Worm (Caenorhabditis elegans) whole organism, L2 larva: ENCODE data around the gene T05H4.15.
A peak's percentile ranks its signal among the peaks of the same experiment; 100 is the strongest.

Experiments
- C34F6.9 ChIP-seq: fragments of 150-350 bp; optimal IDR thresholded peaks from 2 replicates; lab custom pipeline; 2014; ENCODE audit warnings: missing biosample characterization, missing genetic modification characterization
- F13H6.1 ChIP-seq: sonication (generic microtip); optimal IDR thresholded peaks from 2 replicates; lab custom pipeline; 2016; ENCODE audit warnings: missing genetic modification characterization, missing compliant biosample characterization
- R02D3.7 ChIP-seq: fragments of 150-350 bp; optimal IDR thresholded peaks from 2 replicates; lab custom pipeline; 2014; ENCODE audit warnings: missing biosample characterization, missing genetic modification characterization
- Y55F3AM.14 ChIP-seq: fragments of 200-800 bp; sonication (Bioruptor generic); optimal IDR thresholded peaks from 2 replicates; lab custom pipeline; 2018; ENCODE audit warnings: mild to moderate bottlenecking, missing genetic modification characterization, missing compliant biosample characterization
- ZK546.5 ChIP-seq: sonication (generic microtip); optimal IDR thresholded peaks from 2 replicates; lab custom pipeline; 2017; ENCODE audit warnings: missing biosample characterization, missing genetic modification characterization
- aly-2 ChIP-seq: fragments of 150-350 bp; optimal IDR thresholded peaks from 2 replicates; lab custom pipeline; 2014; ENCODE audit warnings: missing biosample characterization, missing genetic modification characterization
- blmp-1 ChIP-seq: sonication (generic microtip); optimal IDR thresholded peaks from 2 replicates; lab custom pipeline; 2017; ENCODE audit warnings: missing genetic modification characterization, mild to moderate bottlenecking, missing compliant biosample characterization, antibody characterized with exemption, moderate library complexity; ENCODE audit not compliant: insufficient read depth
- ceh-16 ChIP-seq: fragments of 150-350 bp; optimal IDR thresholded peaks from 2 replicates; lab custom pipeline; 2014; ENCODE audit warnings: missing biosample characterization, missing genetic modification characterization
- crh-2 ChIP-seq: sonication (generic microtip); optimal IDR thresholded peaks from 2 replicates; lab custom pipeline; 2017; ENCODE audit warnings: missing biosample characterization, missing genetic modification characterization
- dmd-4 ChIP-seq: sonication (generic microtip); optimal IDR thresholded peaks from 2 replicates; lab custom pipeline; 2017; ENCODE audit warnings: missing biosample characterization, missing genetic modification characterization
- elt-1 ChIP-seq: fragments of 150-350 bp; optimal IDR thresholded peaks from 2 replicates; lab custom pipeline; 2014; ENCODE audit warnings: missing biosample characterization, missing genetic modification characterization
- elt-3 ChIP-seq: sonication (generic microtip); optimal IDR thresholded peaks from 2 replicates; lab custom pipeline; 2017; ENCODE audit warnings: missing biosample characterization, missing genetic modification characterization
- fos-1 ChIP-seq: fragments of 150-350 bp; optimal IDR thresholded peaks from 2 replicates; lab custom pipeline; 2014; ENCODE audit warnings: missing biosample characterization, missing genetic modification characterization
- gmeb-1 ChIP-seq: fragments of 150-350 bp; optimal IDR thresholded peaks from 2 replicates; lab custom pipeline; 2014; ENCODE audit warnings: missing biosample characterization, missing genetic modification characterization
- lin-13 ChIP-seq: fragments of 150-350 bp; optimal IDR thresholded peaks from 2 replicates; lab custom pipeline; 2014; ENCODE audit warnings: missing biosample characterization, missing genetic modification reagents, missing genetic modification characterization
- mbf-1 ChIP-seq: sonication (generic microtip); optimal IDR thresholded peaks from 2 replicates; lab custom pipeline; 2017; ENCODE audit warnings: missing biosample characterization, missing genetic modification characterization
- mdl-1 ChIP-seq, 2 experiments: fragments of 150-350 bp in 1 of 2; sonication (generic microtip) in 1 of 2; optimal IDR thresholded peaks; 2 replicates each; lab custom pipeline; 2017; ENCODE audit warnings: missing biosample characterization in 2 of 2, missing genetic modification characterization in 2 of 2
- nhr-11 ChIP-seq: fragments of 150-350 bp; optimal IDR thresholded peaks from 2 replicates; lab custom pipeline; 2014; ENCODE audit warnings: missing biosample characterization, missing genetic modification characterization
- nhr-12 ChIP-seq: fragments of 150-350 bp; optimal IDR thresholded peaks from 2 replicates; lab custom pipeline; 2014; ENCODE audit warnings: missing biosample characterization, missing genetic modification characterization
- nhr-129 ChIP-seq: fragments of 150-350 bp; optimal IDR thresholded peaks from 2 replicates; lab custom pipeline; 2014; ENCODE audit warnings: missing biosample characterization, missing genetic modification characterization
- nhr-21 ChIP-seq: fragments of 150-350 bp; optimal IDR thresholded peaks from 2 replicates; lab custom pipeline; 2014; ENCODE audit warnings: missing biosample characterization, missing genetic modification characterization
- nhr-23 ChIP-seq: fragments of 150-350 bp; optimal IDR thresholded peaks from 2 replicates; lab custom pipeline; 2014; ENCODE audit warnings: missing biosample characterization, missing genetic modification reagents, missing genetic modification characterization
- nhr-77 ChIP-seq: fragments of 150-350 bp; optimal IDR thresholded peaks from 2 replicates; lab custom pipeline; 2014; ENCODE audit warnings: missing biosample characterization, missing genetic modification characterization
- sem-4 ChIP-seq: fragments of 150-350 bp; optimal IDR thresholded peaks from 2 replicates; lab custom pipeline; 2014; ENCODE audit warnings: missing biosample characterization, missing genetic modification reagents, missing genetic modification characterization
- skn-1 ChIP-seq: sonication (generic microtip); optimal IDR thresholded peaks from 2 replicates; lab custom pipeline; 2017; ENCODE audit warnings: missing biosample characterization, missing genetic modification characterization
- sma-9 ChIP-seq, 2 experiments: fragments of 150-350 bp in 1 of 2; sonication (generic microtip) in 1 of 2; optimal IDR thresholded peaks; 2 replicates each; lab custom pipeline; 2014 to 2016; ENCODE audit warnings: missing genetic modification characterization in 2 of 2, mild to moderate bottlenecking in 1 of 2, missing biosample characterization in 1 of 2, missing compliant biosample characterization in 1 of 2, missing genetic modification reagents in 1 of 2, moderate library complexity in 1 of 2
- unc-39 ChIP-seq: fragments of 150-350 bp; optimal IDR thresholded peaks from 2 replicates; lab custom pipeline; 2014; ENCODE audit warnings: missing biosample characterization, missing genetic modification characterization
- unc-62 ChIP-seq: fragments of 150-350 bp; optimal IDR thresholded peaks from 2 replicates; lab custom pipeline; 2014; ENCODE audit warnings: missing biosample characterization, missing genetic modification reagents, missing genetic modification characterization
- zag-1 ChIP-seq: fragments of 150-350 bp; optimal IDR thresholded peaks from 2 replicates; lab custom pipeline; 2014; ENCODE audit warnings: missing biosample characterization, missing genetic modification characterization
- ztf-1 ChIP-seq: fragments of 200-800 bp; sonication (Bioruptor generic); conservative IDR thresholded peaks from 2 replicates; pipeline ENCODE4 v1.3.6; 2022; ENCODE audit warnings: missing genetic modification characterization, missing compliant biosample characterization

T05H4.15 gene

ce11 chrV:6414985-6415384 is 26.5 kb downstream of the T05H4.15 start, which contains the start of gene cht-6:
Gene cht-6, plus strand, starts transcription at chrV:6414993.
- no peak for TF ChIP-seq nhr-11 (tag; lab: Kevin White, UChicago)

DNA sequence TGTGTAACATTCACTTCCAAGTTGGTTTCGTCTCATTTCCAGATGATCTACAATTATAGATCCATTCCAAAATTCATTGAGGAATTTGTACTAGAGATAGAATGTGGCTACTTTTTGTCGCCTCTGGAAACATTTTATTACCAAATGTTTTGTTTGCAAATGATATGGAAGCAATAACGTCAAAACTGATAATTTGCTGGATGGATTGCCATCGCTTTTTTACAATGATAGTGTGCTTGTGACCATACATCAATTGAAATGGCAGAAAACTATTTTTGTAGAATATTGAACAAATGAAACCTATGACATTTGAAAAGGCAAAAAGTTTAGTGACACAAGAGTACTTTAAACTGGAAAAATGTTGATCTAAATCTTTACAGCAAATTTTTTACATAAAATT is 27.0 kb downstream of the T05H4.15 start:
- no peak for TF ChIP-seq gmeb-1 (tag; lab: Kevin White, UChicago)
- no peak for TF ChIP-seq dmd-4
- no peak for TF ChIP-seq ZK546.5 (tag; lab: Kevin White, UChicago)
- no peak for TF ChIP-seq unc-62 (GFP tag; lab: Kevin White, UChicago)
- TF ChIP-seq nhr-21 (tag; lab: Kevin White, UChicago), result no peak
- peak; percentile 26 for TF ChIP-seq fos-1 (tag; lab: Kevin White, UChicago)
- TF ChIP-seq sem-4 (tag; lab: Kevin White, UChicago), result no peak

DNA sequence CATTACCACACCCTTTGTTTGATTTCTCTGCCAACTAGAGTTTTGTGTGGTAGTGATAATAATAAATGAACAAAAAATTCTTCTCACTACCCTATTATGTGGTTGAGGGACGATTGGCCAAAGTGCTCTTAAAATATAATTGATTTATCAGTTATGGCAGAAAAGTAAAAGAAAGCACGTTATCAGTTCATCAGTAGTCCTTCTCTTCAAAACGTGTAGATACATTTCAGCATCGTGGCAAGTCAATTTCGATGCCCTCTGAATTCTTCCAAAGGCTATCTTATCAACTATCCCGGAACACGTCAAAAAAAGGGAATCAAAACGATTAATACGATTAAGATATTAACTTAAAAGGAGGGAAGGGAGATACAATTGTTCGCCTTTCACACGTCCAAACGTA is 28.5 kb downstream of the T05H4.15 start:
- peak; percentile 31 for TF ChIP-seq gmeb-1 (tag; lab: Kevin White, UChicago)
- TF ChIP-seq ztf-1, result no peak
- TF ChIP-seq fos-1 (tag; lab: Kevin White, UChicago), result peak; percentile 60
- peak; percentile 65 for TF ChIP-seq crh-2
- TF ChIP-seq mbf-1 (tag; lab: Kevin White, UChicago), result no peak
- peak; percentile 30 for TF ChIP-seq F13H6.1
- no peak for TF ChIP-seq nhr-12 (tag; lab: Kevin White, UChicago)
- TF ChIP-seq sma-9 (GFP tag; optimal IDR thresholded peaks at IDR 0.05; lab: Kevin White, UChicago), result peak; percentile 20
- no peak for TF ChIP-seq sma-9 (tag; optimal IDR thresholded peaks at IDR 0.05; lab: Kevin White, UChicago)
- no peak for TF ChIP-seq nhr-23 (tag; lab: Kevin White, UChicago)

DNA sequence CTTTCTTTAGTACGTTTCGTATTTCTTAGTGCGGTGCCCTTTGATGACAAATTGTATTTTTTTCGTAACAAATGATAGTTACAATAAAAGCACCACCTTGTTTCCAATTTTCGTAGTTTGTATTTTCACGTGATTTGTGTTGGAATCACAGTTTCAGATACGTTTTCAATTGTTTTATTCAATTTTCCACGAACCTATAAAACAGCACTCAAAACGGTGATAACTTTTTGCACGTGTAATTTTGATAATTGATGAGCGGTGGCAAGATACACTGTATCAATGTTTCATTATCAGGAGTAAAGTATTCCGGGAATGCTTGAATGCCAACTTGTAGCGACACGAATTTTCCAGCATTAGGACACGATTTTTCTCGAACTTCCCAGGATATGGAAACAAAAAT is 30.4 kb downstream of the T05H4.15 start:
- TF ChIP-seq mdl-1 (tag; optimal IDR thresholded peaks at IDR 0.05; lab: Kevin White, UChicago) (peak in 1 of 2 experiments; percentile 26), nhr-21 (tag; lab: Kevin White, UChicago) (no peak), C34F6.9 (tag; lab: Kevin White, UChicago) (no peak), dmd-4 (no peak), Y55F3AM.14 (no peak), sma-9 (GFP tag; optimal IDR thresholded peaks at IDR 0.05; lab: Kevin White, UChicago) (peak; percentile 73), sma-9 (tag; optimal IDR thresholded peaks at IDR 0.05; lab: Kevin White, UChicago) (no peak), nhr-12 (tag; lab: Kevin White, UChicago) (no peak), nhr-129 (tag; lab: Kevin White, UChicago) (no peak), gmeb-1 (tag; lab: Kevin White, UChicago) (peak; percentile 20), unc-39 (tag; lab: Kevin White, UChicago) (no peak), nhr-77 (tag; lab: Kevin White, UChicago) (no peak), elt-1 (tag; lab: Kevin White, UChicago) (no peak), ZK546.5 (tag; lab: Kevin White, UChicago) (no peak), sem-4 (tag; lab: Kevin White, UChicago) (no peak), zag-1 (tag; lab: Kevin White, UChicago) (no peak), lin-13 (GFP tag; lab: Kevin White, UChicago) (no peak), fos-1 (tag; lab: Kevin White, UChicago) (peak; percentile 50), R02D3.7 (tag; lab: Kevin White, UChicago) (no peak), ztf-1 (no peak), blmp-1 (no peak), skn-1 (tag; lab: Kevin White, UChicago) (no peak), aly-2 (tag; lab: Kevin White, UChicago) (no peak), crh-2 (peak; percentile 83), ceh-16 (no peak), unc-62 (GFP tag; lab: Kevin White, UChicago) (no peak)

DNA sequence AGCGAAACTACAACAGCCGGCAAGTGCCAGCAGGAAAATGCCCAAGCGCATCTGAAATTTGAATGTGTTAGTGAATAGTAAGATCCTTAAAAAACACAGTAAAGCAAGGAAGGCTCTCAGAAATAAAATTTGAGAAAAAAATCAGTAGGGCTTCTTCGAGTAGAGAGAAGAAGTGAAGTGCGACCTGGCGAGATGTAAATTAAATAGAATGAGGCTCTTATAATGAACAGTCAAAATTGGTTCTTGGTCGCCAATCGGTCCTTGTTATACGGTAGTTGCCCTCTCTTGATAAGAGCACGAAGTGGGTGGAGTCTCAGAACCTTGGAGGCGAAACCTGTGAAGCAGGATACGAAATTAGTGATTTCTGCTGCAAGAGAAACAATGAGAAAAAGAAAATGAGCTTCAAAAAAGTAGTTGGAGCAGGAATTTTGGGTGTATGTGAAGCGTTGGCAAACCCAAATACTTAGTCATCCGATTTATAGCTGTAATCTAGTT is 32.7 kb downstream of the T05H4.15 start, which contains the start of gene bcf-1:
Gene bcf-1 (minus strand): TSS at position 51 of the 495 bp plus-strand sequence.
- TF ChIP-seq fos-1 (tag; lab: Kevin White, UChicago), result no peak
- TF ChIP-seq R02D3.7 (tag; lab: Kevin White, UChicago), result no peak
- TF ChIP-seq dmd-4, result no peak
- no peak for TF ChIP-seq C34F6.9 (tag; lab: Kevin White, UChicago)
- TF ChIP-seq elt-3, result no peak
- TF ChIP-seq, all 48 proteins: peak for 0

- peak; percentile 54 for TF ChIP-seq crh-2
- TF ChIP-seq unc-62 (GFP tag; lab: Kevin White, UChicago), result no peak
- TF ChIP-seq sma-9 (GFP tag; optimal IDR thresholded peaks at IDR 0.05; lab: Kevin White, UChicago), result peak; percentile 14
- TF ChIP-seq sma-9 (tag; optimal IDR thresholded peaks at IDR 0.05; lab: Kevin White, UChicago), result no peak
Measured at ce11 chrV:6407587-6407986, 33.9 kb downstream of the T05H4.15 start.
